Worm (Caenorhabditis elegans) whole organism, midembryonic: Measurements from ENCODE around the gene zig-12.

ENCODE experiments used
- T22C8.4 ChIP-seq: fragments of 200-800 bp; sonication (Bioruptor generic); IDR thresholded peaks from 2 replicates; pipeline ENCODE4 v1.3.6; 2022; ENCODE audit warnings: missing genetic modification characterization, missing compliant biosample characterization
- cog-1 ChIP-seq: sonication (generic microtip); optimal IDR thresholded peaks from 2 replicates; lab custom pipeline; 2016; ENCODE audit warnings: missing genetic modification characterization, missing compliant biosample characterization
- flt-1 ChIP-seq: fragments of 200-800 bp; sonication (Bioruptor generic); IDR thresholded peaks from 2 replicates; pipeline ENCODE4 v1.3.6; 2022; ENCODE audit warnings: missing genetic modification characterization, missing compliant biosample characterization
- klf-2 ChIP-seq: fragments of 200-800 bp; sonication (Bioruptor generic); conservative IDR thresholded peaks from 2 replicates; pipeline ENCODE4 v1.3.6; 2022; ENCODE audit warnings: missing genetic modification reagents, missing genetic modification characterization, missing compliant biosample characterization
- med-1 ChIP-seq: sonication (generic microtip); optimal IDR thresholded peaks from 2 replicates; lab custom pipeline; 2017; ENCODE audit warnings: missing genetic modification characterization, mild to moderate bottlenecking, missing compliant biosample characterization, antibody characterized with exemption, missing genetic modification reagents; ENCODE audit not compliant: insufficient read depth
- ref-1 ChIP-seq: fragments of 200-800 bp; sonication (Bioruptor generic); conservative IDR thresholded peaks from 2 replicates; pipeline ENCODE4 v1.3.6; 2022; ENCODE audit warnings: missing genetic modification reagents, missing genetic modification characterization, missing compliant biosample characterization
- tab-1 ChIP-seq: fragments of 200-800 bp; sonication (Bioruptor generic); IDR thresholded peaks from 2 replicates; pipeline ENCODE4 v1.3.6; 2022; ENCODE audit warnings: missing genetic modification characterization, missing compliant biosample characterization
- ztf-29 ChIP-seq: fragments of 200-800 bp; sonication (Bioruptor generic); IDR thresholded peaks from 2 replicates; pipeline ENCODE4 v1.3.6; 2022; ENCODE audit warnings: missing genetic modification reagents, missing genetic modification characterization, missing compliant biosample characterization

DNA sequence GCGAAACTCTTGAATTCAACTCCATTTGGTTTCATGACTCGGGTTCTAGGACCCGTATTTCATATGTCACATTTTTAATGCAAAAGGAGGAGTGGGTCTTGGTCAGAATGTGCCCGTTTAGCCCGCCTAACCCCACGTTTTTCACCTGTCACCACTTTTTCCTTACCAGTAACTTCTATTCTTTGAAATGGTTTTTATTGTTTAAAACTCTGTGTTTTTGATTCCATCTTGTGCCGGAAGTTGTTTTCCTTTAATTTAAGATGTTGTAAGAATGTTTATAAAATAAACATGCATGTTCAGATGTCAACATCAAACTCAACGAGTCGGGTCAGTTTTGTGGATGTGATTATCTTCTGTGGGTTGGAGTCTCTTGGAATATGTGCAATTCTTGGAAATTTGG lies 14.9 kb downstream of the zig-12 start, which contains the start of gene ZK721.4:
- TF ChIP-seq ztf-29 (GFP tag; lab: Robert Waterston, UW) (no peak), med-1 (GFP tag; lab: Kevin White, UChicago) (no peak), T22C8.4 (GFP tag; lab: Robert Waterston, UW) (no peak), tab-1 (GFP tag; lab: Robert Waterston, UW) (no peak), flt-1 (no peak), ref-1 (GFP tag; lab: Robert Waterston, UW) (no peak), cog-1 (tag; lab: Kevin White, UChicago) (no peak), klf-2 (GFP tag; lab: Robert Waterston, UW) (no peak)
